Worm (Caenorhabditis elegans) whole organism, L2 larva: ENCODE results near the gene F22E5.1.
A peak's percentile ranks its signal among the peaks of the same experiment; 100 is the strongest.

Source experiments
- C34F6.9 ChIP-seq: fragments of 150-350 bp; optimal IDR thresholded peaks from 2 replicates; lab custom pipeline; 2014; ENCODE audit warnings: missing biosample characterization, missing genetic modification characterization
- ZK546.5 ChIP-seq: sonication (generic microtip); optimal IDR thresholded peaks from 2 replicates; lab custom pipeline; 2017; ENCODE audit warnings: missing biosample characterization, missing genetic modification characterization
- alr-1 ChIP-seq: fragments of 150-350 bp; optimal IDR thresholded peaks from 2 replicates; lab custom pipeline; 2014; ENCODE audit warnings: missing biosample characterization, missing genetic modification characterization
- ama-1 ChIP-seq: fragments of 150-350 bp; optimal IDR thresholded peaks from 2 replicates; lab custom pipeline; 2018; ENCODE audit warnings: inconsistent platforms
- blmp-1 ChIP-seq: sonication (generic microtip); optimal IDR thresholded peaks from 2 replicates; lab custom pipeline; 2017; ENCODE audit warnings: missing genetic modification characterization, mild to moderate bottlenecking, missing compliant biosample characterization, antibody characterized with exemption, moderate library complexity; ENCODE audit not compliant: insufficient read depth
- ceh-16 ChIP-seq: fragments of 150-350 bp; optimal IDR thresholded peaks from 2 replicates; lab custom pipeline; 2014; ENCODE audit warnings: missing biosample characterization, missing genetic modification characterization
- elt-1 ChIP-seq: fragments of 150-350 bp; optimal IDR thresholded peaks from 2 replicates; lab custom pipeline; 2014; ENCODE audit warnings: missing biosample characterization, missing genetic modification characterization
- gmeb-1 ChIP-seq: fragments of 150-350 bp; optimal IDR thresholded peaks from 2 replicates; lab custom pipeline; 2014; ENCODE audit warnings: missing biosample characterization, missing genetic modification characterization
- lin-11 ChIP-seq: fragments of 150-350 bp; sonication (generic microtip); optimal IDR thresholded peaks from 2 replicates; lab custom pipeline; 2014; ENCODE audit warnings: missing biosample characterization, missing genetic modification characterization, inconsistent platforms, mixed read lengths
- mab-5 ChIP-seq: fragments of 150-350 bp; optimal IDR thresholded peaks from 2 replicates; lab custom pipeline; 2014; ENCODE audit warnings: missing biosample characterization, missing genetic modification characterization
- mbf-1 ChIP-seq: sonication (generic microtip); optimal IDR thresholded peaks from 2 replicates; lab custom pipeline; 2017; ENCODE audit warnings: missing biosample characterization, missing genetic modification characterization
- mdl-1 ChIP-seq, 2 experiments: fragments of 150-350 bp in 1 of 2; sonication (generic microtip) in 1 of 2; optimal IDR thresholded peaks; 2 replicates each; lab custom pipeline; 2017; ENCODE audit warnings: missing biosample characterization in 2 of 2, missing genetic modification characterization in 2 of 2
- nhr-10 ChIP-seq: sonication (generic microtip); optimal IDR thresholded peaks from 2 replicates; lab custom pipeline; 2017; ENCODE audit warnings: missing biosample characterization, missing genetic modification characterization
- nhr-12 ChIP-seq: fragments of 150-350 bp; optimal IDR thresholded peaks from 2 replicates; lab custom pipeline; 2014; ENCODE audit warnings: missing biosample characterization, missing genetic modification characterization
- nhr-21 ChIP-seq: fragments of 150-350 bp; optimal IDR thresholded peaks from 2 replicates; lab custom pipeline; 2014; ENCODE audit warnings: missing biosample characterization, missing genetic modification characterization
- nhr-237 ChIP-seq: fragments of 150-350 bp; optimal IDR thresholded peaks from 2 replicates; lab custom pipeline; 2014; ENCODE audit warnings: missing biosample characterization, missing genetic modification characterization
- nhr-6 ChIP-seq: fragments of 150-350 bp; optimal IDR thresholded peaks from 2 replicates; lab custom pipeline; 2014; ENCODE audit warnings: missing biosample characterization, missing genetic modification characterization
- peb-1 ChIP-seq: fragments of 150-350 bp; optimal IDR thresholded peaks from 2 replicates; lab custom pipeline; 2014; ENCODE audit warnings: missing biosample characterization, missing genetic modification characterization
- sem-4 ChIP-seq: fragments of 150-350 bp; optimal IDR thresholded peaks from 2 replicates; lab custom pipeline; 2014; ENCODE audit warnings: missing biosample characterization, missing genetic modification reagents, missing genetic modification characterization
- skn-1 ChIP-seq: sonication (generic microtip); optimal IDR thresholded peaks from 2 replicates; lab custom pipeline; 2017; ENCODE audit warnings: missing biosample characterization, missing genetic modification characterization
- sma-3 ChIP-seq: sonication (generic microtip); optimal IDR thresholded peaks from 2 replicates; lab custom pipeline; 2016; ENCODE audit warnings: missing genetic modification reagents, missing genetic modification characterization, missing compliant biosample characterization
- sma-9 ChIP-seq, 2 experiments: fragments of 150-350 bp in 1 of 2; sonication (generic microtip) in 1 of 2; optimal IDR thresholded peaks; 2 replicates each; lab custom pipeline; 2014 to 2016; ENCODE audit warnings: missing genetic modification characterization in 2 of 2, mild to moderate bottlenecking in 1 of 2, missing biosample characterization in 1 of 2, missing compliant biosample characterization in 1 of 2, missing genetic modification reagents in 1 of 2, moderate library complexity in 1 of 2
- unc-39 ChIP-seq: fragments of 150-350 bp; optimal IDR thresholded peaks from 2 replicates; lab custom pipeline; 2014; ENCODE audit warnings: missing biosample characterization, missing genetic modification characterization
- unc-55 ChIP-seq: fragments of 150-350 bp; sonication (generic microtip); optimal IDR thresholded peaks from 3 replicates; lab custom pipeline; 2014; ENCODE audit warnings: missing biosample characterization, missing genetic modification reagents, missing genetic modification characterization

Gene F22E5.1

DNA sequence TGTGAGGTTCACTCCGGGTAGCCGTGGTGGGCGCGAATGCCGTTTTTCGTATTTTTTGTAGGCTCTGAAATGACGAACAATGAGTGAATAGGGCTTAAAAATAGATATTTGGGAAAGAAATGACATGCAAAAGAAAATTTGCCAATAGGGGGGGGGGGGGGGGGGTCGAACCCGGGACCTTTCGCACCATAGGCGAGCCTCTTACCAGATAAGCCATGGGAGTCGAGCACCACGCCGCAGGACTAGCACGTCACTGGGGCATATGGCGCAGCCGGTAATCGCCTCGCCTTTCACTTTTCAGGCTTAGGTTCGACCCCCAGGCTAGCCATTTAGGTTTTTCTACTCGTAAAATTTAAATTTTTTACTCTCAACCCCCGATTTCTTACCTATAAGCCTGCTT lies 45.6 kb downstream of the F22E5.1 start:
- no peak for TF ChIP-seq unc-55 (GFP tag; lab: Kevin White, UChicago)
- TF ChIP-seq skn-1 (tag; lab: Kevin White, UChicago): no peak
- no peak for TF ChIP-seq ama-1
- TF ChIP-seq gmeb-1 (tag; lab: Kevin White, UChicago): no peak
- no peak for TF ChIP-seq C34F6.9
- no peak for TF ChIP-seq mab-5 (tag; lab: Kevin White, UChicago)
- no peak for TF ChIP-seq elt-1 (tag; lab: Kevin White, UChicago)
- TF ChIP-seq peb-1 (tag; lab: Kevin White, UChicago): no peak
- no peak for TF ChIP-seq sma-3 (GFP tag; lab: Kevin White, UChicago)
- TF ChIP-seq nhr-237: no peak
- TF ChIP-seq unc-39 (tag; lab: Kevin White, UChicago): no peak
- no peak for TF ChIP-seq sem-4 (tag; lab: Kevin White, UChicago)

DNA sequence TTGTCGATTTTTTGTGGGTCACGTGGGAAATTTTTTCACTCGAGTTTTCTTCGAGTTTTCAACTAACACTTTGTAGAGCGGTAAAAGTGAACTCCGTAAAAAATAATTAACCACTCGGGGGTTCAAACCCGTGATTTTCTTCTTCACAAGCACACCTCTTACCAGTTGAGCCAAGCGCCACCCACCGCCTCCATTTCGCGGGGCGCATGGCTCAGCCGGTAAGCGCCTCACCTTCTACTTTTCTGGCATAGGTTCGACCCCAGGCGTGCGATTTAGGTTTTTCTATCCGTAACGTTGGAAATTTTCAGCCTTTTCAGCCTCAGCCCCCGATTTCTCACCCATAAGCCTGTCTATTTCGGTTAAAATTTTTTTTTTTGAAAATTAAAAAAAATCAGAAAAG lies 48.4 kb downstream of the F22E5.1 start:
- no peak for TF ChIP-seq alr-1 (tag; lab: Kevin White, UChicago)

DNA sequence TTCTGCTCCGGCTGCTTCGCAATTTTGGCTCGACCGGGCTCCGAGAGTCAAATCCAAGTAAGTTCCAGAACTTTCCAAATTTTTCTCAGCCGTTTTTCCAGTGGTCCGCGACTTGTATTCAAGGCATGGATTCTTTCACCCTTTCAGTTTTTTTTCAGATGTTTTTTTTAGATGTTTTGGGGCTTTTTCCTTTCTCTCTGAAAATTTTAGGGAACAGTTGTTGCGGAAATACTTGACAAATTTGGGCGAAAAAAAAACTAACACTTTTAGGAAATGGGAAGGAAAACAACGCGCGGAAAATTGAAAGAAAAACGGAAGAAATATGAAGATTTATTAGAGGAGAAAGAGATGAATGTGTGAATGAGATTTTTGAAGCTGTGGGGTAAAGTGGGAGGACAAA lies 52.0 kb downstream of the F22E5.1 start, which contains the start of the genes T05A8.11 and nep-2:
TSS of gene T05A8.11 (minus strand) at position 101 of the 400 bp plus-strand sequence.
TSS of gene nep-2 (minus strand) at position 192 of the 400 bp plus-strand sequence.
- TF ChIP-seq nhr-6 (tag; lab: Kevin White, UChicago) (no peak), nhr-21 (tag; lab: Kevin White, UChicago) (no peak), nhr-10 (tag; lab: Kevin White, UChicago) (no peak), sma-9 (GFP tag; optimal IDR thresholded peaks at IDR 0.05; lab: Kevin White, UChicago) (no peak), sma-9 (tag; optimal IDR thresholded peaks at IDR 0.05; lab: Kevin White, UChicago) (no peak), blmp-1 (tag; lab: Kevin White, UChicago) (no peak), sma-3 (GFP tag; lab: Kevin White, UChicago) (no peak), ceh-16 (tag; lab: Kevin White, UChicago) (no peak), sem-4 (tag; lab: Kevin White, UChicago) (no peak), ama-1 (no peak), unc-39 (tag; lab: Kevin White, UChicago) (no peak), lin-11 (tag; lab: Kevin White, UChicago) (no peak), nhr-12 (tag; lab: Kevin White, UChicago) (no peak), ZK546.5 (tag; lab: Kevin White, UChicago) (no peak), mbf-1 (tag; lab: Kevin White, UChicago) (no peak), mab-5 (tag; lab: Kevin White, UChicago) (no peak)

DNA sequence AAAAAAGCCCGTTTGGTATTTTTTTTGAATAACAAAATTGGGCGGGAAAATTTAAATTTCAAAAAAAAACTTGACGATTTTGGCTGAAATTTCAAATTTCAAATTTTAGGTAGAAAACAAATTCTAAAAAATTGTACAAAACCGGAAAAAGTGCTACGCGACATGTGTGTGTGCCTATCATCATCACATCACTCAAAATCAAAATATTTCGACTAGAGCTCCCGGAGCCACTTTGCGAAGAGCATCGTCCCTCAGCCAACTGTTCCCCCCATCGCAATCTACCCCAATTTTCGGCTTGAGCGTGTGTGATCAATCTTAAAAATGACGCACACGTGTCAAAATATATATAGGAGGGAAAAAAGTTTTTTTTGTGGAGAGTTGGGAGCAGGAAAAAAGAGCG lies 53.2 kb downstream of the F22E5.1 start:
- peak; percentile 1 for TF ChIP-seq C34F6.9
- TF ChIP-seq mdl-1 (tag; optimal IDR thresholded peaks at IDR 0.05; lab: Kevin White, UChicago): no peak
- TF ChIP-seq nhr-12 (tag; lab: Kevin White, UChicago): no peak
- TF ChIP-seq, all 48 proteins: peak for 1
